Fruit fly (Drosophila melanogaster): ENCODE results near the gene CG32277.
A peak's percentile ranks its signal among the peaks of the same experiment; 100 is the strongest.

Gene CG32277

dm6 chr3L:3178530-3179096, 26.6 kb downstream of the CG32277 start, which contains the start of the genes MnM and Girdin (continued):
- TF ChIP-seq ara (GFP tag; IDR thresholded peaks at IDR 0.05), result peak; percentile 30; the same call in 1 of the 2 replicates
- no peak for TF ChIP-seq HLHmδ (GFP tag; optimal IDR thresholded peaks at IDR 0.05)
- no peak for TF ChIP-seq slou (GFP tag; optimal IDR thresholded peaks at IDR 0.05)
- peak; percentile 67; the same call in 2 of the 3 replicates for TF ChIP-seq CG6175 (GFP tag; IDR thresholded peaks at IDR 0.05)
- TF ChIP-seq Oli (tag; optimal IDR thresholded peaks at IDR 0.05), result peak; percentile 27
- TF ChIP-seq CG8290 (GFP tag; optimal IDR thresholded peaks at IDR 0.05), result peak; percentile 41
- TF ChIP-seq CG8290 (tag; optimal IDR thresholded peaks at IDR 0.05), result peak in 1 of 2 experiments; percentile 25
- TF ChIP-seq exex (tag; optimal IDR thresholded peaks at IDR 0.05), result no peak
- peak; percentile 71 for TF ChIP-seq Opbp (GFP tag; IDR thresholded peaks at IDR 0.05; ENCODE audit: partially characterized antibody)
- peak; percentile 4 for TF ChIP-seq CG16815 (GFP tag; optimal IDR thresholded peaks at IDR 0.05)
- no peak for TF ChIP-seq seq (GFP tag; IDR thresholded peaks at IDR 0.05)
- TF ChIP-seq mam (GFP tag; optimal IDR thresholded peaks at IDR 0.05), result peak; percentile 74
- TF ChIP-seq hb (GFP tag; IDR thresholded peaks at IDR 0.05; ENCODE audit: partially characterized antibody), result peak; percentile 76; the same call in 2 of the 3 replicates
- no peak for TF ChIP-seq bowl (GFP tag; IDR thresholded peaks at IDR 0.05)
- peak; percentile 15 for TF ChIP-seq CG30431 (GFP tag; optimal IDR thresholded peaks at IDR 0.05)
- no peak for TF ChIP-seq CG12219 (GFP tag; optimal IDR thresholded peaks at IDR 0.05)
- TF ChIP-seq CG8089 (GFP tag; optimal IDR thresholded peaks at IDR 0.05), result peak; percentile 64
- peak; percentile 86 for TF ChIP-seq vnd (GFP tag; IDR thresholded peaks at IDR 0.05; ENCODE audit: partially characterized antibody)
- peak; percentile 41; the same call in 1 of the 2 replicates for TF ChIP-seq Xrp1 (GFP tag; IDR thresholded peaks at IDR 0.05)
- TF ChIP-seq CG13624 (GFP tag; optimal IDR thresholded peaks at IDR 0.05), result peak; percentile 80

dm6 chr3L:3177872-3178271, 27.4 kb downstream of the CG32277 start:
- TF ChIP-seq CG34422 (GFP tag; IDR thresholded peaks at IDR 0.05) (0 out of 3 replicates have a peak, but pooled peaks have one; percentile 7), CG17186 (GFP tag; optimal IDR thresholded peaks at IDR 0.05) (no peak), cwo (GFP tag; optimal IDR thresholded peaks at IDR 0.05) (no peak), kah (GFP tag; optimal IDR thresholded peaks at IDR 0.05) (peak; percentile 92), MTF-1 (GFP tag; optimal IDR thresholded peaks at IDR 0.05; ENCODE audit: borderline replicate concordance) (no peak), E2f2 (GFP tag; IDR thresholded peaks at IDR 0.05) (no peak), GATAe (GFP tag; conservative IDR thresholded peaks at IDR 0.05) (no peak), C15 (GFP tag; IDR thresholded peaks at IDR 0.05) (no peak), Dek (tag; optimal IDR thresholded peaks at IDR 0.05) (no peak)

- TF ChIP-seq bcd (GFP tag; optimal IDR thresholded peaks at IDR 0.05) (no peak), CG13624 (GFP tag; optimal IDR thresholded peaks at IDR 0.05) (no peak), z (GFP tag; IDR thresholded peaks at IDR 0.05) (no peak), hkb (optimal IDR thresholded peaks at IDR 0.05) (no peak), hkb (GFP tag; IDR thresholded peaks at IDR 0.05) (no peak)
Observed at dm6 chr3L:3172445-3172844, 32.8 kb downstream of the CG32277 start, which contains the start of gene CG14963. CG14963 (minus strand) TSS chr3L:3172545.

dm6 chr3L:3169107-3169506, 36.1 kb downstream of the CG32277 start, which contains the start of the genes CG32278 and CG32281:
CG32278 (plus strand) TSS chr3L:3169286.
CG32281 (plus strand) TSS chr3L:3169375.
- TF ChIP-seq Myb (GFP tag; optimal IDR thresholded peaks at IDR 0.05), result peak; percentile 7
- TF ChIP-seq yki (optimal IDR thresholded peaks at IDR 0.05), result no peak
- TF ChIP-seq esg (GFP tag; conservative IDR thresholded peaks at IDR 0.05), result no peak
- no peak for TF ChIP-seq CG12219 (GFP tag; optimal IDR thresholded peaks at IDR 0.05)
- peak; percentile 40 for TF ChIP-seq YL-1 (GFP tag; optimal IDR thresholded peaks at IDR 0.05)
- peak; percentile 28 for TF ChIP-seq CG4617 (GFP tag; optimal IDR thresholded peaks at IDR 0.05; ENCODE audit: borderline replicate concordance)
- TF ChIP-seq BEAF-32 (GFP tag; optimal IDR thresholded peaks at IDR 0.05), result peak; percentile 11
- TF ChIP-seq stwl (tag; optimal IDR thresholded peaks at IDR 0.05), result peak; percentile 41
- TF ChIP-seq Hr78 (GFP tag; optimal IDR thresholded peaks at IDR 0.05), result no peak
- TF ChIP-seq gfzf (GFP tag; optimal IDR thresholded peaks at IDR 0.05), result peak; percentile 54
- TF ChIP-seq pnt (GFP tag; optimal IDR thresholded peaks at IDR 0.05), result no peak
- no peak for TF ChIP-seq CG1792 (GFP tag; optimal IDR thresholded peaks at IDR 0.05)
- TF ChIP-seq corto (GFP tag; optimal IDR thresholded peaks at IDR 0.05), result no peak
- no peak for TF ChIP-seq ham (GFP tag; IDR thresholded peaks at IDR 0.05)
- no peak for TF ChIP-seq HLHmδ (GFP tag; optimal IDR thresholded peaks at IDR 0.05)
- TF ChIP-seq CG11560 (tag; IDR thresholded peaks at IDR 0.05), result no peak
- no peak for TF ChIP-seq CG14050 (GFP tag; IDR thresholded peaks at IDR 0.05)

Measured in whole organism, embryonic.